Fruit fly (Drosophila melanogaster) whole organism: ENCODE data around the gene CG32037.

Experiments
- CG8478 ChIP-seq: fragments of >200 bp; optimal IDR thresholded peaks from 2 replicates; lab custom pipeline; 2018; ENCODE audit warnings: inconsistent platforms
- Dll ChIP-seq: fragments of >200 bp; optimal IDR thresholded peaks from 2 replicates; lab custom pipeline; 2017
- EcR ChIP-seq, 2 experiments: fragments of >200 bp; optimal IDR thresholded peaks; 2 replicates each; lab custom pipeline; 2017; ENCODE audit warnings: missing biosample characterization in 2 of 2, missing genetic modification characterization in 2 of 2, missing genetic modification reagents in 2 of 2
- pan ChIP-seq: fragments of >200 bp; optimal IDR thresholded peaks from 2 replicates; lab custom pipeline; 2017
- psq ChIP-seq: fragments of >200 bp; optimal IDR thresholded peaks from 2 replicates; lab custom pipeline; 2017
- usp ChIP-seq: fragments of >200 bp; optimal IDR thresholded peaks from 2 replicates; lab custom pipeline; 2017; ENCODE audit warnings: missing biosample characterization, missing genetic modification characterization, mixed read lengths

The CG32037 gene

dm6 chr3L:9460775-9461491 lies 31.1 kb downstream of the CG32037 start, which contains the start of the genes CG3434 and CG44838:
Gene CG3434, minus strand, starts transcription at chr3L:9460799.
Gene CG44838, plus strand, starts transcription at chr3L:9461050.
- TF ChIP-seq pan (lab: Kevin White, UChicago) (no peak), psq (lab: Kevin White, UChicago) (no peak), usp (GFP tag; lab: Kevin White, UChicago) (no peak), CG8478 (lab: Kevin White, UChicago) (no peak), EcR (GFP tag; optimal IDR thresholded peaks at IDR 0.05; lab: Kevin White, UChicago) (no peak), Dll (lab: Kevin White, UChicago) (no peak)

DNA sequence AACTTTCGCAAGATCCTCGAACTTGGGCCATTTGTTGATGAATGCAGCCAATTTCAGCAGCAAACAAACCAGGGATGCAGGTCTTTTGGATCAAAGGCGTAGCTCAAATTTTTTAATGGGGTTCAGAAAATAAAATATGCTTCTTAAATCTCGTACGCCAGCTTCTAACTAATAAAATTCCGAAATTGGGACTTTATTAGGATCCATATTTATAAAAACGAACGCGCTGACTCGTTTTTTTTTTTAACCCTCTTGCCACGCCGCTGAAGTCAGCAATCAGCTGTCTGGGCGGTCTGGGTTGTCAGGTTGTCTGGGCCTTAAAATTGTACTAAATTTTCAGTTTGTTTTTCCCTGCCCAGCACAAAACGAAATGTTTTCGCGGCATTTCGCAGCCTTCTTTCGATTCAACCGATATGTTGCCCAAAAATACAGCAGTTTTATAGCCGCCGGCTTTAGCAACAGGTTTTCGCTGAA lies 34.4 kb downstream of the CG32037 start, which contains the start of gene CG3437:
Gene CG3437 (minus strand): TSS at position 51 of the 474 bp plus-strand sequence.
- TF ChIP-seq psq (lab: Kevin White, UChicago) (no peak), usp (GFP tag; lab: Kevin White, UChicago) (no peak), pan (lab: Kevin White, UChicago) (no peak), EcR (GFP tag; optimal IDR thresholded peaks at IDR 0.05; lab: Kevin White, UChicago) (no peak), Dll (lab: Kevin White, UChicago) (no peak), CG8478 (lab: Kevin White, UChicago) (no peak)

DNA sequence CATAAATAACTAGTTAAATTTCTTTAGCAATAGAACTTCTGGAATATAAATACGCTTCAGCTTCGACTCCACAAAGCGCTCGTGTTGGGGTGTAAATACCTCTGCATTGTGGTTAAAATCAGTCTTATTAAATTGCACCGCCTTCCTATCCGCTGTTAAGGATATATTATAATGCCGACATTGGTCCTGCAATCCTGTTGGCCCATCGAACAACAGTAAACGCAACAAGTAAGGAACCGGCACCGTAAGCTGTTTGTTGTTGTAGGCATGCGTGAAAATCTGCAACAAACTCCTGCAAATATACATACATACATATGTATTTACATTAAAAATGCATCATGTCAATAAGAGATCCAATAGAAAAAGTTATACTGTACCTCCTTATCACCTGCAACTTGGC lies 35.6 kb downstream of the CG32037 start:
- TF ChIP-seq EcR (GFP tag; optimal IDR thresholded peaks at IDR 0.05; lab: Kevin White, UChicago) (no peak), pan (lab: Kevin White, UChicago) (no peak), CG8478 (lab: Kevin White, UChicago) (no peak), usp (GFP tag; lab: Kevin White, UChicago) (no peak), Dll (lab: Kevin White, UChicago) (no peak), psq (lab: Kevin White, UChicago) (no peak)

- no peak for TF ChIP-seq usp (GFP tag; lab: Kevin White, UChicago)
- TF ChIP-seq Dll (lab: Kevin White, UChicago), result no peak
- no peak for TF ChIP-seq CG8478 (lab: Kevin White, UChicago)
- TF ChIP-seq pan (lab: Kevin White, UChicago), result no peak
- TF ChIP-seq EcR (GFP tag; optimal IDR thresholded peaks at IDR 0.05; lab: Kevin White, UChicago), result no peak
- TF ChIP-seq psq (lab: Kevin White, UChicago), result no peak
Observed at dm6 chr3L:9455819-9456388, 36.1 kb downstream of the CG32037 start, which contains the start of the genes phol and CG3552. Gene phol, minus strand, starts transcription at chr3L:9456281. Gene CG3552, plus strand, starts transcription at chr3L:9456318.

- TF ChIP-seq EcR (GFP tag; optimal IDR thresholded peaks at IDR 0.05; lab: Kevin White, UChicago) (no peak), Dll (lab: Kevin White, UChicago) (no peak), usp (GFP tag; lab: Kevin White, UChicago) (no peak), CG8478 (lab: Kevin White, UChicago) (no peak), psq (lab: Kevin White, UChicago) (no peak), pan (lab: Kevin White, UChicago) (no peak)
Observed at dm6 chr3L:9452422-9452821, 39.6 kb downstream of the CG32037 start.

dm6 chr3L:9451522-9452118 lies 40.4 kb downstream of the CG32037 start, which contains the start of the genes CG3448 and ghi:
Gene CG3448, minus strand, starts transcription at chr3L:9451572.
Gene ghi, plus strand, starts transcription at chr3L:9451876.
- TF ChIP-seq Dll (lab: Kevin White, UChicago), result no peak
- TF ChIP-seq psq (lab: Kevin White, UChicago), result no peak
- no peak for TF ChIP-seq pan (lab: Kevin White, UChicago)

DNA sequence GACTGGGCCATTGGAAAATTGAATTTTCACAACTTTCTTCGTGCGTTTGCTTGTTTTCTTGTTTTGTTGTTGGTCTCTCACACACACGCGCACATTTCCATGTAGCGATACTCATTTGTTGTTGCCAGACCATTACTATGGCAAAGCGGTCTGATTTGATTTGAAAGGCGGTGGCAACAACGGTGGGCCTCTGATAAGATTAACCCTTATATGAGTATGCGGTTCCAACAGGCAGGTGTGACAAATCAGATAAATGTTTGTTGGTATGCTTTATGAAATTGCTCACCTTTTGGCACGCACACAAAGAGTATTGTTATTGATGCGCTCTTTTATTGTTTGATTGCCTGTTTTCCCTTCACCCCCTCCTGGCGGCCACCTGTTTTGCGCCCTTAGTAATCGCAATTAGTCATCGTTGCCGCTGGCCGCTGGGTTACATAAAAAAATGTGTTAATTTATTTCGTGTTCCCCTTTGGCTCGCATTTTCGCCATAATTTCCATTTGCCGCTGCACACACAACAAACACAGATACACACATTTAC lies 44.7 kb downstream of the CG32037 start:
- no peak for TF ChIP-seq Dll (lab: Kevin White, UChicago)
- no peak for TF ChIP-seq usp (GFP tag; lab: Kevin White, UChicago)
- TF ChIP-seq pan (lab: Kevin White, UChicago), result no peak
- no peak for TF ChIP-seq EcR (GFP tag; optimal IDR thresholded peaks at IDR 0.05; lab: Kevin White, UChicago)
- TF ChIP-seq CG8478 (lab: Kevin White, UChicago), result no peak
- TF ChIP-seq psq (lab: Kevin White, UChicago), result no peak

DNA sequence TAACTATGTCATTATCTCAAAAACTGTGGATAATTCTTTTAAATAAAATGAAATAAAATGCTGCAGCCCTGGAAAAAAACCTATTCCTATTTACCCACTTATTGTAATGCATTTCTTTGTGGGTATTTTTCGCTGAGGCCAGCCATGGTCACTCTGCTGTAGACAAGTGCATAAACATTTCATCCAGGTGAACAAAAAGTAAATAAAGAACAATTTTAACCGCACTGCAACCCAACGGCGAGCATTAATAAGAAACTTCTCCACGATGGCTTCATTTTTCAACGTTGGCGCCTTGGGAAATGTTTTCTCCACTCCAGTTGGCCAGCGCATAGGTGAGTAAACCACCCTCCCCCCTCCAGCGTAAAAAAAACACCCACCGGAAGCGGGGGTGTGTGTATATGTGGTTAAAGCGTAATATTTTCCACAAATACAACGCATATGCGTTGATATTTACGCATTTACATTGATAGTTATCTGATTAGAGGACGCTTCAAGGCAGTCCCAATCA lies 45.2 kb downstream of the CG32037 start, which contains the start of gene CG3529:
Gene CG3529 (plus strand): TSS at position 134 of the 508 bp plus-strand sequence.
- no peak for TF ChIP-seq usp (GFP tag; lab: Kevin White, UChicago)
- TF ChIP-seq Dll (lab: Kevin White, UChicago), result no peak

dm6 chr3L:9442625-9443282 lies 49.3 kb downstream of the CG32037 start, which contains the start of gene Srg3:
Gene Srg3, plus strand, starts transcription at chr3L:9443232.
- no peak for TF ChIP-seq CG8478 (lab: Kevin White, UChicago)

DNA sequence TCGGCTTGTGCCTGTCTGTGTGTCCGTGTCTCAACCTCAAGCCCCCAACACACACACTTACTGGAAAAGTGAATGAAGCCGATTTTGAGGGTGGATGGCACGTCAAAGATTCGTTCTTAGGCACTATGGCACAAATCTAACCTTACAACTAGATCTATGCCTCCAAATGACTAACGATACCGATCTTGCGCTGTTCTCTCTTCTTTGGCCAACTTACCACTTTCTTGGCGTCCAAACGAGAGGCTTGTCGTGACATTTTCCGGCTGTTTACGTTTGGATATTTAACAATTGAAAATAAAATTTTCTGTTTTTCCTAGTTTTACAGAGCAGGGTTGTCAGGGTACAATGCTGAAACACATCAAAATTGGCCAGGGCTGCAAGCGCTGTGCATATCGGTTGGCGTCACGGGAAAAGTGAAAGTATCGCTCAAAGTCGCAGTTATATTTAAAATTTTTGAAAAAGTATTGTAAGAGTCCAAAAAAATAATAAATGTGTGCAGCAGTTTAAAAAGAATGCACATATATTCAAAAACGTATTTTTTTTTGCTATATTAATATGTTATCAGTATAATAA lies 50.0 kb downstream of the CG32037 start, which contains the start of the genes Bet3 and Nf-YA:
Gene Bet3 (minus strand): TSS at position 361 of the 573 bp plus-strand sequence.
Gene Nf-YA (minus strand): TSS at position 361 of the 573 bp plus-strand sequence.
- TF ChIP-seq Dll (lab: Kevin White, UChicago), result no peak
- TF ChIP-seq EcR (GFP tag; optimal IDR thresholded peaks at IDR 0.05; lab: Kevin White, UChicago), result no peak
- no peak for TF ChIP-seq CG8478 (lab: Kevin White, UChicago)
- no peak for TF ChIP-seq pan (lab: Kevin White, UChicago)
- no peak for TF ChIP-seq psq (lab: Kevin White, UChicago)
- TF ChIP-seq usp (GFP tag; lab: Kevin White, UChicago), result no peak
